Fruit fly (Drosophila melanogaster): ENCODE results near the gene CG3847.
"Not testable (repeated sequence)": the region's sequence is repeated elsewhere in the genome, so short reads cannot be mapped to it uniquely, and the experiment has no call there.

The CG3847 gene

dm6 chrX:6376748-6377147 lies 29.8 kb downstream of the CG3847 start (continued):
- TF ChIP-seq scrt (GFP tag; optimal IDR thresholded peaks at IDR 0.05) (peak; percentile 1), CG17359 (tag; optimal IDR thresholded peaks at IDR 0.05) (peak; percentile 27), ranshi (GFP tag; IDR thresholded peaks at IDR 0.05) (0 out of 2 replicates have a peak, but pooled peaks have one; percentile 20), CG7372 (GFP tag; IDR thresholded peaks at IDR 0.05) (no peak), CG1603 (tag; optimal IDR thresholded peaks at IDR 0.05) (peak; percentile 3), Myb (GFP tag; optimal IDR thresholded peaks at IDR 0.05) (peak; percentile 1), Antp (GFP tag; optimal IDR thresholded peaks at IDR 0.05) (peak; percentile 12), lab (GFP tag; optimal IDR thresholded peaks at IDR 0.05) (peak; percentile 49), CG7839 (tag; optimal IDR thresholded peaks at IDR 0.05) (peak; percentile 48), stc (GFP tag; IDR thresholded peaks at IDR 0.05) (0 out of 2 replicates have a peak, but pooled peaks have one; percentile 14), row (GFP tag; IDR thresholded peaks at IDR 0.05) (peak; percentile 61), Ptx1 (GFP tag; IDR thresholded peaks at IDR 0.05) (peak; percentile 40; the same call in 1 of the 2 replicates), dpn (GFP tag; optimal IDR thresholded peaks at IDR 0.05) (peak; percentile 14 to 16), fd96Cb (tag; optimal IDR thresholded peaks at IDR 0.05) (peak; percentile 11), CoRest (tag; optimal IDR thresholded peaks at IDR 0.05) (peak; percentile 16), Xbp1 (GFP tag; optimal IDR thresholded peaks at IDR 0.05) (peak; percentile 6), CG2678 (tag; optimal IDR thresholded peaks at IDR 0.05) (peak; percentile 50), CG2120 (GFP tag; optimal IDR thresholded peaks at IDR 0.05) (peak; percentile 51), B-H2 (GFP tag; optimal IDR thresholded peaks at IDR 0.05) (no peak), CG3281 (GFP tag; optimal IDR thresholded peaks at IDR 0.05) (peak; percentile 12), lov (optimal IDR thresholded peaks at IDR 0.05) (no peak), lov (GFP tag; IDR thresholded peaks at IDR 0.05) (no peak), CG7786 (GFP tag; optimal IDR thresholded peaks at IDR 0.05) (peak; percentile 17), kay (GFP tag; optimal IDR thresholded peaks at IDR 0.05) (no peak), Atf6 (GFP tag; IDR thresholded peaks at IDR 0.05) (peak; percentile 27; the same call in 1 of the 2 replicates), bcd (GFP tag; optimal IDR thresholded peaks at IDR 0.05) (peak; percentile 14), prd (optimal IDR thresholded peaks at IDR 0.05) (no peak), prd (GFP tag; IDR thresholded peaks at IDR 0.05) (0 out of 3 replicates have a peak, but pooled peaks have one; percentile 8), Sox100B (GFP tag; optimal IDR thresholded peaks at IDR 0.05) (no peak), slp2 (GFP tag; optimal IDR thresholded peaks at IDR 0.05) (no peak), Bgb (GFP tag; IDR thresholded peaks at IDR 0.05; ENCODE audit: partially characterized antibody) (no peak), Sox102F (GFP tag; optimal IDR thresholded peaks at IDR 0.05) (peak; percentile 23), Tbp (GFP tag; optimal IDR thresholded peaks at IDR 0.05) (no peak), lilli (GFP tag; optimal IDR thresholded peaks at IDR 0.05) (peak; percentile 21)

DNA sequence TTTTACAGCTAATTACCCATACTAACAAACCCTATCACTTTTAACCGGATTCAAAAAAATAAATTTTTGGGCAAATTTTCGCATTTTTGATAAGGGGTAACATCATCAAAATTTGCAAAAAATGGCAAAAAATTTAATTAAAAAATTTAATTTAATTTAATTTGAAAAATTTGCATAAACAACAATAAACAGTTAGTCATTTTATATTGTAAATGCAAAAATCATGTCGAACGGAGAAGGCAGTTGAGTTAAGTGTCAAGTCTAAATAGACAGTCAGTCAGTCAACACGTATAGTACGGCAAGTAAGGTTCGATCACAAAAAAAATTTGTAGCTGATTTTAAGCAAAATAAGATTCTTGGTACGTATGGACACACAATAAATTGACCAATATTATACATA lies 37.0 kb downstream of the CG3847 start, which contains the start of gene CG33664:
TSS of gene CG33664 (plus strand) at position 301 of the 400 bp plus-strand sequence.
- not testable (repeated sequence) for TF ChIP-seq ken (GFP tag; IDR thresholded peaks at IDR 0.05); Bdp1 (GFP tag; optimal IDR thresholded peaks at IDR 0.05); gsb-n (tag; optimal IDR thresholded peaks at IDR 0.05)
